Fruit fly (Drosophila melanogaster) Kc167 (cell line): ENCODE results near the gene CG31321.

Experiments
- Myc ChIP-seq: fragments of >200 bp; optimal IDR thresholded peaks from 2 replicates; lab custom pipeline; 2017; ENCODE audit warnings: missing external identifiers
- Sin3A ChIP-seq: fragments of >200 bp; optimal IDR thresholded peaks from 2 replicates; lab custom pipeline; 2018; ENCODE audit warnings: missing external identifiers
- h ChIP-seq: fragments of >200 bp; optimal IDR thresholded peaks from 3 replicates; lab custom pipeline; 2018; ENCODE audit warnings: missing external identifiers
- insv ChIP-seq: fragments of >200 bp; optimal IDR thresholded peaks from 3 replicates; lab custom pipeline; 2018; ENCODE audit warnings: missing external identifiers
- psq ChIP-seq: fragments of >200 bp; optimal IDR thresholded peaks from 2 replicates; lab custom pipeline; 2017; ENCODE audit warnings: missing external identifiers
- ttk ChIP-seq: sonication (Bioruptor generic); optimal IDR thresholded peaks from 2 replicates; lab custom pipeline; 2017; ENCODE audit warnings: missing external identifiers

DNA sequence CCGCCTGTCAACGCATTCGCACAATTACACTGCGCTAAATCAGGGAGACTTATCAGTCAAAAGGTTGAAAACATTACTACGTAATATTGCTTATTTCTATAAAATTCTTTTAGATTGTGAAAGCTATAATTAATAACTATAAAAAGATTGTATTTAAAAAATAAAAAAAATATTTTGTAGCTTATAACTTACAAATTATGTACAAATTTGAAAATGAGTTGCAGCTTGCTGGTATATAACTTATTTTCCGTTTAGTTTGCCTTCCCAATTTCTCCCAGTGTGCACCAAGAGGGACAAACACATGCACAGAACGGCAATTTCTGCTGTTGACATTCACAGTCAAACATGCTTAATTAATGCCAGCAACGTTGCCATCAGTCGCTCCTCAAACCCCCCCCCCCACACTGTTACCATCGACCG, 43.6 kb downstream of the CG31321 start:
- TF ChIP-seq h (lab: Kevin White, UChicago) (no peak), ttk (lab: Kevin White, UChicago) (no peak), psq (no peak), insv (lab: Kevin White, UChicago) (no peak), Myc (lab: Kevin White, UChicago) (no peak), Sin3A (lab: Kevin White, UChicago) (no peak)
